Fruit fly (Drosophila melanogaster): ENCODE data around the gene Six4.

Six4 gene

dm6 chr3L:20771001-20771890 is 21.3 kb downstream of the Six4 start, which contains the start of the genes CG4042 and Pitslre (continued):
- TF ChIP-seq pum (GFP tag; optimal IDR thresholded peaks at IDR 0.05) (no peak), jing (GFP tag; optimal IDR thresholded peaks at IDR 0.05) (no peak), H15 (GFP tag; IDR thresholded peaks at IDR 0.05) (no peak), CG18764 (GFP tag; optimal IDR thresholded peaks at IDR 0.05) (peak; percentile 54), danr (GFP tag; IDR thresholded peaks at IDR 0.05) (no peak), wek (GFP tag; optimal IDR thresholded peaks at IDR 0.05) (no peak), CG17912 (GFP tag; optimal IDR thresholded peaks at IDR 0.05) (no peak), CG31224 (GFP tag; IDR thresholded peaks at IDR 0.05) (peak; percentile 33; the same call in 1 of the 2 replicates), CG11456 (GFP tag; IDR thresholded peaks at IDR 0.05) (no peak), Atf-2 (GFP tag; optimal IDR thresholded peaks at IDR 0.05) (no peak), CG17802 (tag; optimal IDR thresholded peaks at IDR 0.05) (no peak), az2 (GFP tag; optimal IDR thresholded peaks at IDR 0.05) (peak; percentile 46), CG14441 (GFP tag; IDR thresholded peaks at IDR 0.05) (no peak), CG4282 (GFP tag; optimal IDR thresholded peaks at IDR 0.05) (no peak), pan (optimal IDR thresholded peaks at IDR 0.05) (no peak), pan (GFP tag; optimal IDR thresholded peaks at IDR 0.05 in 1 of 2, IDR thresholded peaks at IDR 0.05 in 1 of 2) (no peak), tio (GFP tag; optimal IDR thresholded peaks at IDR 0.05) (peak; percentile 58), h (optimal IDR thresholded peaks at IDR 0.05) (no peak), trem (tag; optimal IDR thresholded peaks at IDR 0.05) (peak; percentile 97), exex (tag; optimal IDR thresholded peaks at IDR 0.05) (no peak), Dbx (GFP tag; IDR thresholded peaks at IDR 0.05) (0 out of 3 replicates have a peak, but pooled peaks have one; percentile 37), CG14014 (GFP tag; IDR thresholded peaks at IDR 0.05) (no peak; the same call in 1 of the 2 replicates), CG2199 (GFP tag; IDR thresholded peaks at IDR 0.05) (no peak), emc (GFP tag; optimal IDR thresholded peaks at IDR 0.05) (no peak), Hand (GFP tag; optimal IDR thresholded peaks at IDR 0.05) (no peak), lbe (GFP tag; optimal IDR thresholded peaks at IDR 0.05) (peak; percentile 69), Dp (GFP tag; optimal IDR thresholded peaks at IDR 0.05) (no peak), HmgD (GFP tag; optimal IDR thresholded peaks at IDR 0.05) (no peak), nom (GFP tag; optimal IDR thresholded peaks at IDR 0.05) (no peak), Usf (GFP tag; optimal IDR thresholded peaks at IDR 0.05) (no peak), Mrtf (GFP tag; IDR thresholded peaks at IDR 0.05) (no peak), CG7987 (GFP tag; optimal IDR thresholded peaks at IDR 0.05) (no peak), Awh (GFP tag; IDR thresholded peaks at IDR 0.05) (no peak), cg (GFP tag; optimal IDR thresholded peaks at IDR 0.05) (no peak), nerfin-2 (GFP tag; IDR thresholded peaks at IDR 0.05; ENCODE audit: partially characterized antibody) (no peak), Fer1 (GFP tag; optimal IDR thresholded peaks at IDR 0.05) (peak; percentile 47), onecut (GFP tag; IDR thresholded peaks at IDR 0.05) (no peak), CG7556 (GFP tag; optimal IDR thresholded peaks at IDR 0.05) (no peak), Bdp1 (GFP tag; optimal IDR thresholded peaks at IDR 0.05) (peak; percentile 16), vfl (GFP tag; optimal IDR thresholded peaks at IDR 0.05) (peak; percentile 2), cwo (GFP tag; optimal IDR thresholded peaks at IDR 0.05) (peak; percentile 7), tgo (GFP tag; IDR thresholded peaks at IDR 0.05) (peak; percentile 23; the same call in 1 of the 3 replicates), jigr1 (GFP tag; IDR thresholded peaks at IDR 0.05) (no peak), CG11504 (tag; optimal IDR thresholded peaks at IDR 0.05) (peak; percentile 41), CG4404 (GFP tag; IDR thresholded peaks at IDR 0.05) (no peak), gem (tag; optimal IDR thresholded peaks at IDR 0.05) (peak; percentile 57), Antp (GFP tag; optimal IDR thresholded peaks at IDR 0.05) (no peak), unpg (GFP tag; optimal IDR thresholded peaks at IDR 0.05) (peak; percentile 7), CG5180 (GFP tag; optimal IDR thresholded peaks at IDR 0.05) (peak; percentile 10), aop (GFP tag; IDR thresholded peaks at IDR 0.05) (no peak)

Data from whole organism, embryonic.